Worm (Caenorhabditis elegans) whole organism, young adult: ENCODE results near the gene nep-3.

Source experiments
- B0019.2 ChIP-seq: fragments of 200-800 bp; sonication (Bioruptor generic); conservative IDR thresholded peaks from 2 replicates; pipeline ENCODE4 v1.3.6; 2022; ENCODE audit warnings: missing genetic modification reagents, missing genetic modification characterization, missing compliant biosample characterization
- F10E7.11 ChIP-seq: sonication (generic microtip); optimal IDR thresholded peaks from 2 replicates; lab custom pipeline; 2017; ENCODE audit warnings: mild to moderate bottlenecking, missing genetic modification characterization, moderate library complexity, missing compliant biosample characterization
- F37B4.10 ChIP-seq: fragments of 200-800 bp; sonication (Bioruptor generic); IDR thresholded peaks from 2 replicates; pipeline ENCODE4 v1.3.6; 2022; ENCODE audit warnings: missing genetic modification characterization, missing compliant biosample characterization
- ama-1 ChIP-seq, 3 experiments: fragments of 150-350 bp in 1 of 3; sonication (generic microtip) in 2 of 3; optimal IDR thresholded peaks; 2 replicates each; lab custom pipeline; 2014 to 2018; ENCODE audit warnings: missing biosample characterization in 2 of 3, missing genetic modification characterization in 2 of 3, missing genetic modification reagents in 2 of 3
- egl-18 ChIP-seq: fragments of 200-800 bp; sonication (Bioruptor generic); IDR thresholded peaks from 2 replicates; pipeline ENCODE4 v1.3.6; 2022; ENCODE audit warnings: missing genetic modification reagents, missing genetic modification characterization, missing compliant biosample characterization
- lin-40 ChIP-seq: sonication (generic microtip); optimal IDR thresholded peaks from 2 replicates; lab custom pipeline; 2016; ENCODE audit warnings: missing genetic modification characterization, mild to moderate bottlenecking, missing compliant biosample characterization, missing genotype, missing genetic modification reagents
- madf-10 ChIP-seq: sonication (generic microtip); optimal IDR thresholded peaks from 2 replicates; lab custom pipeline; 2016; ENCODE audit warnings: mild to moderate bottlenecking, missing genetic modification characterization, missing compliant biosample characterization
- nhr-120 ChIP-seq: fragments of 200-800 bp; sonication (Bioruptor generic); IDR thresholded peaks from 2 replicates; pipeline ENCODE4 v1.3.6; 2022; ENCODE audit warnings: missing genetic modification characterization, missing compliant biosample characterization
- nhr-80 ChIP-seq: sonication (generic microtip); optimal IDR thresholded peaks from 2 replicates; lab custom pipeline; 2016; ENCODE audit warnings: missing genetic modification characterization, missing compliant biosample characterization
- rec-8 ChIP-seq, 2 experiments: sonication (generic microtip); optimal IDR thresholded peaks; 2 replicates each; lab custom pipeline; 2016; ENCODE audit warnings: mild to moderate bottlenecking in 2 of 2, missing genetic modification characterization in 2 of 2, missing genetic modification reagents in 2 of 2, missing genotype in 2 of 2, missing biosample characterization in 1 of 2, missing compliant biosample characterization in 1 of 2, moderate library complexity in 1 of 2
- unc-130 ChIP-seq: sonication (generic microtip); optimal IDR thresholded peaks from 2 replicates; lab custom pipeline; 2016; ENCODE audit warnings: missing genetic modification reagents, missing genetic modification characterization, missing compliant biosample characterization
- unc-62 ChIP-seq: fragments of 150-350 bp; optimal IDR thresholded peaks from 2 replicates; lab custom pipeline; 2014; ENCODE audit warnings: missing biosample characterization, missing genetic modification reagents, missing genetic modification characterization
- zim-3 ChIP-seq: sonication (generic microtip); optimal IDR thresholded peaks from 2 replicates; lab custom pipeline; 2017; ENCODE audit warnings: mild to moderate bottlenecking, missing genetic modification characterization, moderate library complexity, missing compliant biosample characterization

ce11 chrII:3862053-3862452 lies 15.0 kb downstream of the nep-3 start:
- TF ChIP-seq B0019.2 (GFP tag; lab: Robert Waterston, UW) (no peak), nhr-120 (no peak), unc-130 (GFP tag; lab: Kevin White, UChicago) (no peak), madf-10 (tag; lab: Kevin White, UChicago) (no peak), nhr-80 (tag; lab: Kevin White, UChicago) (no peak), unc-62 (GFP tag; lab: Kevin White, UChicago) (no peak), ama-1 (optimal IDR thresholded peaks at IDR 0.05; lab: Kevin White, UChicago) (no peak), ama-1 (GFP tag; optimal IDR thresholded peaks at IDR 0.05; lab: Kevin White, UChicago) (no peak), rec-8 (tag; optimal IDR thresholded peaks at IDR 0.05; lab: Kevin White, UChicago) (no peak), zim-3 (tag; lab: Kevin White, UChicago) (no peak), egl-18 (no peak), lin-40 (no peak), F37B4.10 (GFP tag; lab: Robert Waterston, UW) (no peak), F10E7.11 (tag; lab: Kevin White, UChicago) (no peak)
